Fruit fly (Drosophila melanogaster) whole organism, embryonic: ENCODE measurements around the gene wds.

Source experiments
- CG10274 ChIP-seq: fragments of 200-800 bp; sonication (Bioruptor generic); optimal IDR thresholded peaks from 3 replicates; lab custom pipeline; 2017; ENCODE audit warnings: missing biosample characterization, mild to moderate bottlenecking, missing genetic modification characterization
- CG10462 ChIP-seq: fragments of 200-800 bp; sonication (Bioruptor generic); optimal IDR thresholded peaks from 2 replicates; lab custom pipeline; 2016; ENCODE audit warnings: missing biosample characterization, missing genetic modification characterization
- CG10565 ChIP-seq: fragments of 200-800 bp; sonication (Bioruptor generic); optimal IDR thresholded peaks from 3 replicates; lab custom pipeline; 2016; ENCODE audit warnings: missing biosample characterization, mild to moderate bottlenecking, missing genetic modification characterization
- CG11456 ChIP-seq: fragments of 200-800 bp; sonication (Bioruptor generic); IDR thresholded peaks from 3 replicates; pipeline ENCODE4 v1.3.6; 2022; ENCODE audit warnings: missing biosample characterization, missing genetic modification characterization
- CG12769 ChIP-seq: fragments of 200-800 bp; sonication (Bioruptor generic); optimal IDR thresholded peaks from 2 replicates; lab custom pipeline; 2019; ENCODE audit warnings: missing biosample characterization, mild to moderate bottlenecking, missing genetic modification characterization, moderate library complexity
- CG13624 ChIP-seq: fragments of 200-800 bp; sonication (Bioruptor generic); optimal IDR thresholded peaks from 2 replicates; lab custom pipeline; 2016; ENCODE audit warnings: missing biosample characterization, missing genetic modification characterization
- CG13894 ChIP-seq: fragments of 200-800 bp; sonication (Bioruptor generic); optimal IDR thresholded peaks from 3 replicates; lab custom pipeline; 2018; ENCODE audit warnings: missing biosample characterization, mild to moderate bottlenecking, missing genetic modification characterization, moderate library complexity
- CG17361 ChIP-seq: fragments of 200-800 bp; sonication (Bioruptor generic); IDR thresholded peaks from 3 replicates; pipeline ENCODE4 v1.3.6; 2022; ENCODE audit warnings: missing biosample characterization, missing genetic modification characterization
- CG17385 ChIP-seq: fragments of 200-800 bp; sonication (Bioruptor generic); optimal IDR thresholded peaks from 3 replicates; lab custom pipeline; 2018; ENCODE audit warnings: missing biosample characterization, mild to moderate bottlenecking, missing genetic modification characterization
- CG18262 ChIP-seq: fragments of 200-800 bp; optimal IDR thresholded peaks from 3 replicates; lab custom pipeline; 2019; ENCODE audit warnings: missing biosample characterization, mild to moderate bottlenecking, missing genetic modification characterization, moderate library complexity
- CG18476 ChIP-seq: fragments of 200-800 bp; sonication (Bioruptor generic); optimal IDR thresholded peaks from 2 replicates; lab custom pipeline; 2016; ENCODE audit warnings: missing biosample characterization, mild to moderate bottlenecking, missing genetic modification characterization
- CG18599 ChIP-seq: fragments of 200-800 bp; sonication (Bioruptor generic); optimal IDR thresholded peaks from 3 replicates; lab custom pipeline; 2017; ENCODE audit warnings: missing biosample characterization, missing genetic modification characterization, mild to moderate bottlenecking, moderate library complexity, missing genetic modification reagents
- CG18619 ChIP-seq: fragments of 200-800 bp; sonication (Bioruptor generic); optimal IDR thresholded peaks from 3 replicates; lab custom pipeline; 2017; ENCODE audit warnings: missing biosample characterization, mild to moderate bottlenecking, missing genetic modification characterization
- CG2120 ChIP-seq: fragments of 200-800 bp; sonication (Bioruptor generic); optimal IDR thresholded peaks from 3 replicates; lab custom pipeline; 2016; ENCODE audit warnings: missing biosample characterization, missing genetic modification characterization
- CG32532 ChIP-seq: fragments of 200-800 bp; sonication (Bioruptor generic); IDR thresholded peaks from 2 replicates; pipeline ENCODE4 v1.3.6; 2022; ENCODE audit warnings: missing biosample characterization, missing genetic modification characterization
- CG3281 ChIP-seq: fragments of 200-800 bp; sonication (Bioruptor generic); optimal IDR thresholded peaks from 3 replicates; lab custom pipeline; 2017; ENCODE audit warnings: missing biosample characterization, mild to moderate bottlenecking, missing genetic modification characterization
- CG3847 ChIP-seq: fragments of 200-800 bp; sonication (Bioruptor generic); IDR thresholded peaks from 2 replicates; pipeline ENCODE4 v1.3.6; 2022; ENCODE audit warnings: missing biosample characterization, missing genetic modification characterization
- CG6175 ChIP-seq: fragments of 200-800 bp; sonication (Bioruptor generic); IDR thresholded peaks from 3 replicates; pipeline ENCODE4 v1.3.6; 2022; ENCODE audit warnings: missing biosample characterization, missing genetic modification characterization
- CG6683 ChIP-seq: fragments of 200-800 bp; sonication (Bioruptor generic); optimal IDR thresholded peaks from 2 replicates; lab custom pipeline; 2017; ENCODE audit warnings: missing biosample characterization, mild to moderate bottlenecking, missing genetic modification characterization, missing genetic modification reagents
- CG6854 ChIP-seq: fragments of 200-800 bp; sonication (Bioruptor generic); optimal IDR thresholded peaks from 3 replicates; lab custom pipeline; 2017; ENCODE audit warnings: missing biosample characterization, mild to moderate bottlenecking, missing genetic modification characterization
- CG7556 ChIP-seq: fragments of 200-800 bp; sonication (Bioruptor generic); optimal IDR thresholded peaks from 2 replicates; lab custom pipeline; 2017; ENCODE audit warnings: missing biosample characterization, mild to moderate bottlenecking, missing genetic modification characterization
- CG8924 ChIP-seq: fragments of 200-800 bp; optimal IDR thresholded peaks from 3 replicates; lab custom pipeline; 2019; ENCODE audit warnings: missing biosample characterization, mild to moderate bottlenecking, missing genetic modification characterization, moderate library complexity
- CHES-1-like ChIP-seq: fragments of 200-800 bp; sonication (Bioruptor generic); optimal IDR thresholded peaks from 2 replicates; lab custom pipeline; 2016; ENCODE audit warnings: missing biosample characterization, missing genetic modification characterization
- Gug ChIP-seq: fragments of 200-800 bp; sonication (Bioruptor generic); IDR thresholded peaks from 4 replicates; pipeline ENCODE4 v1.3.6; 2022; ENCODE audit warnings: missing biosample characterization, missing genetic modification characterization
- HHEX ChIP-seq: fragments of 200-800 bp; sonication (Bioruptor generic); optimal IDR thresholded peaks from 3 replicates; lab custom pipeline; 2017; ENCODE audit warnings: missing biosample characterization, mild to moderate bottlenecking, missing genetic modification characterization, missing genetic modification reagents
- NK7.1 ChIP-seq: fragments of 200-800 bp; sonication (Bioruptor generic); optimal IDR thresholded peaks from 3 replicates; lab custom pipeline; 2016; ENCODE audit warnings: missing biosample characterization, missing genetic modification characterization
- Nf-YA ChIP-seq: fragments of 200-800 bp; sonication (Bioruptor generic); IDR thresholded peaks from 2 replicates; pipeline ENCODE4 v1.3.6; 2022; ENCODE audit warnings: missing biosample characterization, missing genetic modification characterization
- Ptx1 ChIP-seq: fragments of 200-800 bp; sonication (Bioruptor generic); IDR thresholded peaks from 2 replicates; pipeline ENCODE4 v1.3.6; 2022; ENCODE audit warnings: missing biosample characterization, missing genetic modification characterization
- Rfx ChIP-seq: fragments of 200-800 bp; sonication (Bioruptor generic); IDR thresholded peaks from 2 replicates; pipeline ENCODE4 v1.3.6; 2022; ENCODE audit warnings: missing biosample characterization, missing genetic modification characterization
- Sry-δ ChIP-seq: fragments of 200-800 bp; sonication (Bioruptor generic); optimal IDR thresholded peaks from 2 replicates; lab custom pipeline; 2016; ENCODE audit warnings: missing biosample characterization, missing genetic modification characterization
- Vsx1 ChIP-seq: fragments of 200-800 bp; sonication (Bioruptor generic); optimal IDR thresholded peaks from 2 replicates; lab custom pipeline; 2017; ENCODE audit warnings: missing biosample characterization, mild to moderate bottlenecking, missing genetic modification characterization, missing genetic modification reagents
- Xbp1 ChIP-seq: fragments of 200-800 bp; sonication (Bioruptor generic); optimal IDR thresholded peaks from 3 replicates; lab custom pipeline; 2016; ENCODE audit warnings: missing biosample characterization, mild to moderate bottlenecking, missing genetic modification characterization
- YL-1 ChIP-seq: fragments of 200-800 bp; sonication (Bioruptor generic); optimal IDR thresholded peaks from 3 replicates; lab custom pipeline; 2017; ENCODE audit warnings: missing biosample characterization, mild to moderate bottlenecking, missing genetic modification characterization
- chif ChIP-seq, 2 experiments: fragments of 200-800 bp; sonication (Bioruptor generic); optimal IDR thresholded peaks; 3 replicates each; lab custom pipeline; 2016; ENCODE audit warnings: missing biosample characterization in 2 of 2, missing genetic modification characterization in 2 of 2
- chm ChIP-seq: fragments of 200-800 bp; sonication (Bioruptor generic); IDR thresholded peaks from 2 replicates; pipeline ENCODE4 v1.3.6; 2022; ENCODE audit warnings: missing biosample characterization, missing genetic modification characterization
- dati ChIP-seq: fragments of 200-800 bp; sonication (Bioruptor generic); IDR thresholded peaks from 2 replicates; pipeline ENCODE4 v1.3.6; 2022; ENCODE audit warnings: missing biosample characterization, missing genetic modification characterization
- ewg ChIP-seq: fragments of 200-800 bp; sonication (Bioruptor generic); optimal IDR thresholded peaks from 3 replicates; lab custom pipeline; 2017; ENCODE audit warnings: mild to moderate bottlenecking, missing biosample characterization, missing genetic modification reagents, missing genetic modification characterization
- fd96Cb ChIP-seq: fragments of 200-800 bp; sonication (Bioruptor generic); optimal IDR thresholded peaks from 2 replicates; lab custom pipeline; 2018; ENCODE audit warnings: missing biosample characterization, mild to moderate bottlenecking, missing genetic modification characterization, moderate library complexity
- fu2 ChIP-seq: fragments of 200-800 bp; sonication (Bioruptor generic); optimal IDR thresholded peaks from 2 replicates; lab custom pipeline; 2016; ENCODE audit warnings: missing biosample characterization, missing genetic modification characterization
- gem ChIP-seq: fragments of 200-800 bp; sonication (Bioruptor generic); optimal IDR thresholded peaks from 2 replicates; lab custom pipeline; 2019; ENCODE audit warnings: missing biosample characterization, mild to moderate bottlenecking, missing genetic modification characterization, moderate library complexity
- grau ChIP-seq: fragments of 200-800 bp; optimal IDR thresholded peaks from 3 replicates; lab custom pipeline; 2019; ENCODE audit warnings: missing biosample characterization, mild to moderate bottlenecking, missing genetic modification characterization, moderate library complexity
- hkb ChIP-seq, 2 experiments: fragments of 200-800 bp in 1 of 2; fragments of >200 bp in 1 of 2; sonication (Bioruptor generic) in 1 of 2; IDR thresholded peaks in 1 of 2; optimal IDR thresholded peaks in 1 of 2; 2 replicates each; pipeline versions ENCODE4 v1.3.6 to Lab custom; 2017 to 2022; ENCODE audit warnings: missing biosample characterization in 1 of 2, missing genetic modification characterization in 1 of 2
- hth ChIP-seq: fragments of >200 bp; optimal IDR thresholded peaks from 2 replicates; lab custom pipeline; 2017; ENCODE audit warnings: inconsistent platforms
- lab ChIP-seq: fragments of 200-800 bp; sonication (Bioruptor generic); optimal IDR thresholded peaks from 3 replicates; lab custom pipeline; 2017; ENCODE audit warnings: missing biosample characterization, missing genetic modification characterization, mild to moderate bottlenecking, moderate library complexity, missing genetic modification reagents
- oc ChIP-seq: fragments of 200-800 bp; sonication (Bioruptor generic); optimal IDR thresholded peaks from 2 replicates; lab custom pipeline; 2018; ENCODE audit warnings: missing biosample characterization, mild to moderate bottlenecking, missing genetic modification characterization, moderate library complexity
- onecut ChIP-seq: fragments of 200-800 bp; sonication (Bioruptor generic); IDR thresholded peaks from 2 replicates; pipeline ENCODE4 v1.3.6; 2022; ENCODE audit warnings: missing biosample characterization, missing genetic modification characterization
- org-1 ChIP-seq: fragments of 200-800 bp; sonication (Bioruptor generic); optimal IDR thresholded peaks from 2 replicates; lab custom pipeline; 2017; ENCODE audit warnings: missing biosample characterization, missing genetic modification characterization
- slou ChIP-seq: fragments of 200-800 bp; sonication (Bioruptor generic); optimal IDR thresholded peaks from 3 replicates; lab custom pipeline; 2016; ENCODE audit warnings: missing biosample characterization, missing genetic modification characterization
- slp2 ChIP-seq: fragments of 200-800 bp; sonication (Bioruptor generic); optimal IDR thresholded peaks from 2 replicates; lab custom pipeline; 2016; ENCODE audit warnings: missing biosample characterization, missing genetic modification characterization

wds gene

DNA sequence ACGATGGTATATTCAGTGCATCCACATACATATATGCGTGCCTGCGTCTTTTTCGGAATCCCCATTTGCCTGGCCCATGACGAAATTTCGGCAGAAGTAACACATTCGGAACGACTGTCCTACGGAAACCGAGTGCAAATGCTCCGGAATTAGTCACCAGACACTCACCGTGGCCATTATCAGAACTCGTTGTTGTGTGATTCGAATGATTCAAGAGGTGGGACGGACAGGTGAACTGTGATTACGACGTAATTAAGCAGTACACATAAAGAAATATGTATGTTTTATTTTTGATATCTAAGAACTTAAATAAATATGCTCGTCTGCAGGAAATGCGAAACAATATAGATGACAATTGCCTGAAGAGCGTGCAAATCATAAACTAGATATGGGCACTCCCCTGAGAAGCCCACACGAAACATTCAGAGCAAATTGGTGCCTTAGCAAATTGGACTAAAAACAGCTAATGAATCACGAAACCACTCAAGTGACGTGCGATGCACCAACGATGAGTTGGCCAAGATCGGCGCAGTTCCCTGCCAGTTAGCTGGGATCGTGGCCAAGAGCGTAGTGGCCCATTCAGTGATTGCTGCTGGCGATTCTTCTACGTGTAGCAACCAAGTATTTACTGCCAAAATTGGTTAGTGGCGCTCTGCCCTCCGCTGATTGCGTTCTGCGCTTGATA is 5.7 kb downstream of the wds start (continued):
- no peak for TF ChIP-seq Nf-YA (GFP tag; lab: Robert Waterston, UW)
- TF ChIP-seq dati, result no peak
- TF ChIP-seq CG12769 (tag; lab: Kevin White, UChicago), result no peak
- TF ChIP-seq CG18476, result no peak
- peak; percentile 54; the same call in 2 of the 3 replicates for TF ChIP-seq CG17361 (GFP tag; lab: Robert Waterston, UW)
- peak; percentile 34; the same call in 1 of the 2 replicates for TF ChIP-seq CG3847 (GFP tag; lab: Robert Waterston, UW)
- TF ChIP-seq Sry-δ (GFP tag; lab: Kevin White, UChicago), result no peak
- peak; percentile 45 for TF ChIP-seq HHEX (GFP tag; lab: Kevin White, UChicago)
- peak; percentile 41 for TF ChIP-seq org-1 (GFP tag; lab: Kevin White, UChicago)
- TF ChIP-seq Gug, result no peak
- TF ChIP-seq fu2 (GFP tag; lab: Kevin White, UChicago), result peak; percentile 3
- TF ChIP-seq Ptx1, result peak; percentile 31; the same call in 1 of the 2 replicates
- TF ChIP-seq chm (GFP tag; lab: Robert Waterston, UW), result no peak
- peak; percentile 73 for TF ChIP-seq CG18599 (GFP tag; lab: Kevin White, UChicago)
- TF ChIP-seq CG10565 (GFP tag; lab: Kevin White, UChicago), result no peak
- no peak for TF ChIP-seq CG6175 (GFP tag; lab: Robert Waterston, UW)
- peak; percentile 59 for TF ChIP-seq grau (tag; lab: Kevin White, UChicago)
- TF ChIP-seq Rfx (GFP tag; lab: Robert Waterston, UW), result peak; percentile 21; the same call in 1 of the 2 replicates
- TF ChIP-seq CG13894 (tag; lab: Kevin White, UChicago), result no peak
- peak; percentile 46 for TF ChIP-seq gem (tag; lab: Kevin White, UChicago)
- TF ChIP-seq CG8924 (tag; lab: Kevin White, UChicago), result peak; percentile 37
- TF ChIP-seq Xbp1 (GFP tag; lab: Kevin White, UChicago), result no peak
- no peak for TF ChIP-seq NK7.1 (GFP tag; lab: Kevin White, UChicago)
- TF ChIP-seq lab (GFP tag; lab: Kevin White, UChicago), result peak; percentile 68
- no peak for TF ChIP-seq YL-1
- no peak for TF ChIP-seq CG13624 (GFP tag; lab: Kevin White, UChicago)
- no peak for TF ChIP-seq CG10462 (GFP tag; lab: Kevin White, UChicago)
- peak; percentile 30 for TF ChIP-seq CG6854 (GFP tag; lab: Kevin White, UChicago)
- TF ChIP-seq slp2 (GFP tag; lab: Kevin White, UChicago), result no peak
- TF ChIP-seq CG18262 (tag; lab: Kevin White, UChicago), result peak; percentile 15
- TF ChIP-seq CG6683 (GFP tag; lab: Kevin White, UChicago), result peak; percentile 5
- peak in 1 of 2 experiments; percentile 3 for TF ChIP-seq chif (GFP tag; optimal IDR thresholded peaks at IDR 0.05; lab: Kevin White, UChicago)
- TF ChIP-seq CHES-1-like (GFP tag; lab: Kevin White, UChicago), result peak; percentile 23
- peak; percentile 44; the same call in 1 of the 2 replicates for TF ChIP-seq CG32532 (GFP tag; lab: Robert Waterston, UW)
- TF ChIP-seq ewg (GFP tag; lab: Kevin White, UChicago), result no peak
- 0 out of 3 replicates have a peak, but pooled peaks have one; percentile 42 for TF ChIP-seq CG11456 (GFP tag; lab: Robert Waterston, UW)
- TF ChIP-seq slou (GFP tag; lab: Kevin White, UChicago), result no peak
- TF ChIP-seq Vsx1 (GFP tag; lab: Kevin White, UChicago), result peak; percentile 7
- TF ChIP-seq oc (tag; lab: Kevin White, UChicago), result no peak
- peak; percentile 33 for TF ChIP-seq CG17385 (GFP tag; lab: Kevin White, UChicago)
- no peak for TF ChIP-seq hth (lab: Kevin White, UChicago)
- peak; percentile 63 for TF ChIP-seq CG2120 (GFP tag; lab: Kevin White, UChicago)
- TF ChIP-seq onecut (GFP tag; lab: Robert Waterston, UW), result no peak
- peak; percentile 64 for TF ChIP-seq CG3281 (GFP tag; lab: Kevin White, UChicago)
- TF ChIP-seq fd96Cb (tag; lab: Kevin White, UChicago), result no peak
- TF ChIP-seq CG18619 (GFP tag; lab: Kevin White, UChicago), result peak; percentile 58
- peak; percentile 22 for TF ChIP-seq CG10274 (GFP tag; lab: Kevin White, UChicago)
- TF ChIP-seq CG7556 (GFP tag; lab: Kevin White, UChicago), result peak; percentile 59
- no peak for TF ChIP-seq hkb (optimal IDR thresholded peaks at IDR 0.05; lab: Kevin White, UChicago)
- TF ChIP-seq hkb (GFP tag; IDR thresholded peaks at IDR 0.05; lab: Robert Waterston, UW), result peak; percentile 29; the same call in 1 of the 2 replicates
